Worm (Caenorhabditis elegans) whole organism, late embryonic: Measurements from ENCODE around the gene C29E4.9.

Experiments used
- C08G9.2 ChIP-seq: sonication (generic microtip); optimal IDR thresholded peaks from 2 replicates; lab custom pipeline; 2016; ENCODE audit warnings: mild to moderate bottlenecking, missing genetic modification characterization, moderate library complexity, missing compliant biosample characterization
- C38D4.7 ChIP-seq: fragments of 200-800 bp; sonication (Bioruptor generic); optimal IDR thresholded peaks from 2 replicates; lab custom pipeline; 2018; ENCODE audit warnings: mild to moderate bottlenecking, missing genetic modification characterization, moderate library complexity, missing compliant biosample characterization
- ama-1 ChIP-seq: fragments of 150-350 bp; optimal IDR thresholded peaks from 2 replicates; lab custom pipeline; 2014
- ceh-18 ChIP-seq: sonication (generic microtip); optimal IDR thresholded peaks from 2 replicates; lab custom pipeline; 2016; ENCODE audit warnings: missing genetic modification characterization, missing compliant biosample characterization
- ceh-45 ChIP-seq: fragments of 200-800 bp; sonication (Bioruptor generic); IDR thresholded peaks from 2 replicates; pipeline ENCODE4 v1.3.6; 2022; ENCODE audit warnings: missing genetic modification reagents, missing genetic modification characterization, missing compliant biosample characterization
- dve-1 ChIP-seq: sonication (generic microtip); optimal IDR thresholded peaks from 2 replicates; lab custom pipeline; 2017; ENCODE audit warnings: antibody characterized with exemption, mild to moderate bottlenecking, missing genetic modification characterization, missing compliant biosample characterization
- elt-2 ChIP-seq: sonication (generic microtip); optimal IDR thresholded peaks from 2 replicates; lab custom pipeline; 2016; ENCODE audit warnings: missing genetic modification reagents, missing genetic modification characterization, missing compliant biosample characterization
- fkh-10 ChIP-seq: fragments of 150-350 bp; optimal IDR thresholded peaks from 2 replicates; lab custom pipeline; 2014; ENCODE audit warnings: missing biosample characterization, missing genetic modification reagents, missing genetic modification characterization
- nfya-1 ChIP-seq: sonication (generic microtip); optimal IDR thresholded peaks from 2 replicates; lab custom pipeline; 2017; ENCODE audit warnings: missing genetic modification characterization, mild to moderate bottlenecking, missing compliant biosample characterization, antibody characterized with exemption, moderate library complexity
- ref-2 ChIP-seq: sonication (generic microtip); optimal IDR thresholded peaks from 2 replicates; lab custom pipeline; 2016; ENCODE audit warnings: missing genetic modification characterization, missing compliant biosample characterization
- syd-9 ChIP-seq: sonication (generic microtip); optimal IDR thresholded peaks from 2 replicates; lab custom pipeline; 2016; ENCODE audit warnings: mild to moderate bottlenecking, missing genetic modification characterization, moderate library complexity, missing compliant biosample characterization
- unc-42 ChIP-seq: sonication (generic microtip); optimal IDR thresholded peaks from 2 replicates; lab custom pipeline; 2016; ENCODE audit warnings: missing genotype, missing genetic modification characterization, missing compliant biosample characterization
- unc-55 ChIP-seq: sonication (generic microtip); optimal IDR thresholded peaks from 2 replicates; lab custom pipeline; 2017; ENCODE audit warnings: missing biosample characterization, missing genetic modification reagents, missing genetic modification characterization

DNA sequence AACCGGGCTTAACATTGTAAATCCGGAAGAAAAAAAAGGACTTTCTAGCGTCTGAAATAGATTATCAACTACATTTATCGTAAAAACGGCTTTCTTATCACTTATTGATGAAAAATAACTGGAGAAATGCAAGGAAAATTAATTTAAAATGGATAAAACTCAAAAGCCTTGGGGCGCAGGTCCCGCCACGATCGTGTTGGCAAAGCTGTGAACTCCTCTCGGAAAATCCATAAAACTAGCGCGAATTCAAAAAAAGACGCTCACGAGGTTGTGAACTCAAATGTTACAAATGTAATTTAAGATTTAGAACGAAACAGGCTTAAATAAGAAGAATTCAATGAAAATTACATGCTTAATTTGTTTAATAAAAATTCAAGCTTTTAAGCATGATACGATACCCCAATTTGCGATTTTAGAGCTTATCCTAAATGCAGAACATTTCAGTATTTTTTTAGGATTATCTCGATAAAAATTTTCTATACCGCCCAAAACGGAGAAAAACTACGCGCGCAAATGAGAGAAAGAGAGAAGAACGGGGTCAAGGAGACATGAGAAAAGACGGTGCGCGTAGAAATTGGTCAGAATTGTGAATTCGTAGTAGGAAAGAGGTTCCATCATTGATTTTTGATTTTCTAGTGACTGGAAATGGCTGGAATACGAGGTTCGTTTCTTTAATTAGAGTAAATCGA is 4.6 kb downstream of the C29E4.9 start, which contains the start of gene C29E4.15:
- TF ChIP-seq elt-2 (tag; lab: Kevin White, UChicago) (no peak), ama-1 (lab: Kevin White, UChicago) (no peak), C08G9.2 (tag; lab: Kevin White, UChicago) (no peak), fkh-10 (GFP tag; lab: Kevin White, UChicago) (no peak), ceh-18 (tag; lab: Kevin White, UChicago) (no peak), nfya-1 (no peak), dve-1 (no peak), unc-55 (GFP tag; lab: Kevin White, UChicago) (no peak), ref-2 (no peak), unc-42 (peak; percentile 19), ceh-45 (no peak), syd-9 (tag; lab: Kevin White, UChicago) (no peak), C38D4.7 (GFP tag; lab: Kevin White, UChicago) (no peak)
